Worm (Caenorhabditis elegans): ENCODE data around the gene K07F5.6.
"Not testable (repeated sequence)": the region's sequence is repeated elsewhere in the genome, so short reads cannot be mapped to it uniquely, and the experiment has no call there.

DNA sequence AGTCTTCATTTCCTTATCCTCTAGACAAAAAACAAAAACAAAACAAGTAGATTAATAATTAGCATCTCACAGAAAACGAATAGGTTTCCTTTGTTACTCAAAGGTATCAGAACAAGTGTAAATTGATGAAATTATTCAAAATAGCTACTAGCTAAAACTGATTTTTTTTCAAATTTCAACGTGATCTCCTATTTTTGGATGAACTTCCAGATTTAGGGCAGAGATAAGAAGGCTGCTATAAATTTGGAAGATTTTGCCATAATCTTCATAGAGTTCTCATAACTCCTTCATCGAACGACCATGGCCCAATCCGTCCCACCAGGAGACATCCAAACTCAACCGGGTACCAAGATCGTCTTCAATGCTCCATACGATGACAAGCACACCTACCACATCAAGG is 47.9 kb upstream of the K07F5.6 start, which contains the start of gene msp-77:
- not testable (repeated sequence) for TF ChIP-seq lsy-27 (tag; optimal IDR thresholded peaks at IDR 0.05; ENCODE audit: borderline replicate concordance, insufficient read depth); lin-54 (GFP tag; optimal IDR thresholded peaks at IDR 0.05); unc-62 (GFP tag; optimal IDR thresholded peaks at IDR 0.05); him-1 (tag; optimal IDR thresholded peaks at IDR 0.05); D2030.7 (GFP tag; IDR thresholded peaks at IDR 0.05); B0261.1 (tag; optimal IDR thresholded peaks at IDR 0.05); C17E4.6 (GFP tag; IDR thresholded peaks at IDR 0.05); madf-8 (GFP tag; conservative IDR thresholded peaks at IDR 0.05); ztf-18 (tag; optimal IDR thresholded peaks at IDR 0.05); lin-40 (tag; optimal IDR thresholded peaks at IDR 0.05); let-607 (tag; optimal IDR thresholded peaks at IDR 0.05)

All from whole organism, young adult.